Worm (Caenorhabditis elegans): ENCODE data around the gene tig-2.

DNA sequence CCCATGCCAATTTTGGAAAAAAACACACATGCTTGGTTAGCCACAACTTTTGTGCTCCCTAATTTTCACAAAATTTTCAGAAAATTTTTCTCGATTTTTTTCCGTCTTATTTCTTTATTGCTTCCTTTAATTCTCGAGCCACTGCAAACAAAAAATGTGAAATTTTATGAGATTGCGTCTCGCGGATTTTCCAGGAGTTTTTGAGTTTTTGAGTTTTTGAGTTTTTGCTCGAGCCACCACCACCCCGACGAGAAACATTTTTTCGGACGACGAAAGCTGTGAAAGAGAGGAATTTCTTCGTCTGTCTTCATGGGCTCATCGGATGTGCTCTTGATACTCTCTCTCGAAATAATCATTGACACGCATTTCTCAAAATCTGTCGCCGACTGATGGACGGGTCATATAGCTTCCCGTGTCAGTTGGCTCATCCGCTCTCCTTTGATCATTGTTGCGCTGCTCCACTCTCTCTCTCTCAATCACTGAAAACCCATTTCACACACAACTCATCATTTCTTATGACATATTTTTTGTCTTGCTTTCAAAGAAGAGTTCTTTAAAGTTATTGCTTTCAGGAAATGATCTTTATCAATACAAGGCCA, 47.5 kb upstream of the tig-2 start, which contains the start of gene C18G1.1:
- TF ChIP-seq nhr-77 (tag; optimal IDR thresholded peaks at IDR 0.05) = no peak
- no peak for TF ChIP-seq ztf-11 (tag; optimal IDR thresholded peaks at IDR 0.05)
- TF ChIP-seq aly-2 (tag; optimal IDR thresholded peaks at IDR 0.05) = no peak
- no peak for TF ChIP-seq lsy-2 (tag; optimal IDR thresholded peaks at IDR 0.05)
- TF ChIP-seq ZK546.5 (tag; optimal IDR thresholded peaks at IDR 0.05) = no peak
- TF ChIP-seq nhr-10 (tag; optimal IDR thresholded peaks at IDR 0.05) = no peak
- peak; percentile 68 for TF ChIP-seq nhr-129 (tag; optimal IDR thresholded peaks at IDR 0.05)
- TF ChIP-seq zag-1 (tag; optimal IDR thresholded peaks at IDR 0.05) = no peak
- no peak for TF ChIP-seq mdl-1 (tag; optimal IDR thresholded peaks at IDR 0.05)
- TF ChIP-seq lin-11 (tag; optimal IDR thresholded peaks at IDR 0.05) = no peak
- no peak for TF ChIP-seq unc-39 (tag; optimal IDR thresholded peaks at IDR 0.05)
- no peak for TF ChIP-seq mab-5 (tag; optimal IDR thresholded peaks at IDR 0.05)
